Worm (Caenorhabditis elegans): Measurements from ENCODE around the gene nhr-222.
A peak's percentile ranks its signal among the peaks of the same experiment; 100 is the strongest.

Gene nhr-222

ce11 chrV:3543344-3543743 lies at the start of gene nhr-222:
nhr-222 (minus strand) TSS chrV:3543444.
- no peak for TF ChIP-seq ets-7 (tag; optimal IDR thresholded peaks at IDR 0.05)
- no peak for TF ChIP-seq ceh-13 (GFP tag; optimal IDR thresholded peaks at IDR 0.05)
- no peak for TF ChIP-seq hmbx-1 (tag; optimal IDR thresholded peaks at IDR 0.05)
- no peak for TF ChIP-seq sea-1 (GFP tag; conservative IDR thresholded peaks at IDR 0.05)
- TF ChIP-seq flt-1 (GFP tag; IDR thresholded peaks at IDR 0.05): no peak
- no peak for TF ChIP-seq ceh-36 (tag; optimal IDR thresholded peaks at IDR 0.05)
- TF ChIP-seq tbx-11 (GFP tag; IDR thresholded peaks at IDR 0.05): no peak
- TF ChIP-seq scrt-1 (GFP tag; IDR thresholded peaks at IDR 0.05): no peak

DNA sequence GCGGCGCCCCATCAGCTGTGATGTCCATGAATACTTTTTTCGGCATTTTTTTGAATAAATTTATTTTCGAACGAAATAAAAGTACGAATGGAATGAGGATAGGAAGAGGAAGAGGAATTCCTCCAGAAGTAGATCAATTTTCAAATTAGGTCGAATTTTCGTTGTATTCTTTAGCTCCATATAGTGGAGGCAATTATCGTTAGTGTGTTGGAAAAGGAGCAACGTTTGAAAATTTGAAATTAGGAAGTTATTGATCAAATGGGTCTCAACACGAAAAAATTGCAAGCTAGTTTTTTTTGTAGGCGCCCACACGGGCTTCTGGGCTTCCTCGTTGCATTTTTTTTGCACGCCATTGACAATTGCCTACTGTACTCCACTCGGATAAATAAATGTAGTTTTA lies 48.9 kb upstream of the nhr-222 start, which contains the start of gene T22F3.12:
Gene T22F3.12, minus strand, starts transcription at position 101 of the 400 bp plus-strand sequence.
- TF ChIP-seq tbx-37 (GFP tag; conservative IDR thresholded peaks at IDR 0.05) (no peak), ceh-36 (tag; optimal IDR thresholded peaks at IDR 0.05) (no peak), ama-1 (optimal IDR thresholded peaks at IDR 0.05) (no peak), hnd-1 (tag; optimal IDR thresholded peaks at IDR 0.05) (no peak), aly-1 (tag; optimal IDR thresholded peaks at IDR 0.05) (no peak), pes-1 (GFP tag; IDR thresholded peaks at IDR 0.05) (no peak), hmbx-1 (tag; optimal IDR thresholded peaks at IDR 0.05) (no peak), ceh-13 (GFP tag; optimal IDR thresholded peaks at IDR 0.05) (no peak), tbx-11 (GFP tag; IDR thresholded peaks at IDR 0.05) (no peak), sea-1 (GFP tag; conservative IDR thresholded peaks at IDR 0.05) (no peak), tra-4 (tag; optimal IDR thresholded peaks at IDR 0.05) (no peak)

- TF ChIP-seq hmg-4 (GFP tag; optimal IDR thresholded peaks at IDR 0.05) (no peak), pes-1 (GFP tag; IDR thresholded peaks at IDR 0.05) (0 out of 2 replicates have a peak, but pooled peaks have one; percentile 23)
These were observed 45.0 kb upstream of the nhr-222 start for ce11 chrV:3588223-3588622.

- TF ChIP-seq pes-1 (GFP tag; IDR thresholded peaks at IDR 0.05): peak; percentile 84
- TF ChIP-seq scrt-1 (GFP tag; IDR thresholded peaks at IDR 0.05): peak; percentile 45; the same call in 1 of the 2 replicates
- TF ChIP-seq hmg-4 (GFP tag; optimal IDR thresholded peaks at IDR 0.05): peak; percentile 61
- peak; percentile 59 for TF ChIP-seq F13C5.2 (tag; optimal IDR thresholded peaks at IDR 0.05)
- TF ChIP-seq tbx-11 (GFP tag; IDR thresholded peaks at IDR 0.05): peak; percentile 55; the same call in 1 of the 2 replicates
- TF ChIP-seq ceh-13 (GFP tag; optimal IDR thresholded peaks at IDR 0.05): no peak
- no peak for TF ChIP-seq aly-1 (tag; optimal IDR thresholded peaks at IDR 0.05)
- TF ChIP-seq hnd-1 (tag; optimal IDR thresholded peaks at IDR 0.05): peak; percentile 28
- TF ChIP-seq sea-1 (GFP tag; conservative IDR thresholded peaks at IDR 0.05): peak; percentile 68; the same call in 1 of the 2 replicates
- TF ChIP-seq B0310.2 (tag; optimal IDR thresholded peaks at IDR 0.05): peak; percentile 52
- peak; percentile 60 for TF ChIP-seq ceh-36 (tag; optimal IDR thresholded peaks at IDR 0.05)
These were observed 44.4 kb upstream of the nhr-222 start for ce11 chrV:3587633-3588032.

DNA sequence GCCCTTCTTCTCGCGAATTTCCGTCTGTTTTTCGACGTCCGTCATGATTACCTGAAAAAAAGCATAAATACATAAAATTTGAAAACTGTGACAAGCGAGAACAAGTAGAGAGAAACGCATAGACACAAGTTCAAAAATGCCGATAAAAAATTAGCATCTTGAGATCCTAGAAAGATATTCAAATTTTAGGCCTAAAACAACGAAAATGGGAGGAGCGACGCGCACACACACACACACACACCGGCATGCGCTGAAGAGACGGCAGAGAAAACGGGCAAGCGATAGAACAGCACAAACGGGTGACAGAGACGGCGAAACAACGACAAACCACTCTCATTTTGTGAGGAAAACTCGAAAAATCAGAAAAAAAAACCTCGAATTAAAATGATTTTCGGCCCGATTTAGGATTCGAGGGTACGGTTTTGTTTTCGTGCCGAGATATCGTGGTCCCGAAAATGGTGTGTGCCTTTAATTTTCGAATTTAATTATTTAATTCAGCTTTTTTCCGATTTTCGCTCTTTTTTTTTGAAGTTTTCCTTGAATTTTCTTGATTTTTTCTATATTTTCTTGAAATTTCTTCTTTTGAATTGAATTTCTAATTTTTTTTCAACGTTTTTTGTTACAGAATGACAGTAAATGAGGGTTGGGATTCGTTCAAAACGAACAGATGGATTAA lies 42.9 kb upstream of the nhr-222 start, which contains the start of the genes rpl-11.1 and T22F3.2:
Gene rpl-11.1, minus strand, starts transcription at position 51 of the 676 bp plus-strand sequence.
Gene T22F3.2, plus strand, starts transcription at position 626 of the 676 bp plus-strand sequence.
- peak; percentile 6 for TF ChIP-seq hmg-4 (GFP tag; optimal IDR thresholded peaks at IDR 0.05)
- no peak for TF ChIP-seq scrt-1 (GFP tag; IDR thresholded peaks at IDR 0.05)

DNA sequence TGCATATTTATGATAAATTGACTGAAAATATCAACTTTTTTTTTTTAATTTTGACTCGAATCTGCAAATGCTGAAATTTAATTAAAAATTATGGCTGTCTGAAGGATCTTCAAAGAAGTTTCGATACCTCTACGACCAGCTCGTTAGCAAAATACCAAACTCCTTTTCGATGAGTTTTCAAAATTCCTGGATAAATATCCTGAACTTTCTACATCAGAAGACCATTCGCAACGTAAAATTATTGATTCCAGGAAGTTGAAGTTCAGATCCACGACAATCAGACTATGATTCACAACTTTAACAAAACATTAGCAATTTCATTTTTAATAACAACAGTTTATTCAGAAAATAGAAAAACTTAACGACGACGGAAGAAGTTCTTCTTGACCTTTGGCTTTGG lies 41.8 kb upstream of the nhr-222 start:
- TF ChIP-seq B0310.2 (tag; optimal IDR thresholded peaks at IDR 0.05): no peak
- no peak for TF ChIP-seq tbx-37 (GFP tag; conservative IDR thresholded peaks at IDR 0.05)
- no peak for TF ChIP-seq ceh-13 (GFP tag; optimal IDR thresholded peaks at IDR 0.05)
- no peak for TF ChIP-seq ets-7 (tag; optimal IDR thresholded peaks at IDR 0.05)
- no peak for TF ChIP-seq aly-1 (tag; optimal IDR thresholded peaks at IDR 0.05)
- no peak for TF ChIP-seq scrt-1 (GFP tag; IDR thresholded peaks at IDR 0.05)
- TF ChIP-seq hnd-1 (tag; optimal IDR thresholded peaks at IDR 0.05): no peak
- no peak for TF ChIP-seq flt-1 (GFP tag; IDR thresholded peaks at IDR 0.05)
- no peak for TF ChIP-seq hmg-4 (GFP tag; optimal IDR thresholded peaks at IDR 0.05)
- TF ChIP-seq ceh-36 (tag; optimal IDR thresholded peaks at IDR 0.05): no peak
- no peak for TF ChIP-seq F13C5.2 (tag; optimal IDR thresholded peaks at IDR 0.05)
- no peak for TF ChIP-seq sea-1 (GFP tag; conservative IDR thresholded peaks at IDR 0.05)
- TF ChIP-seq hmbx-1 (tag; optimal IDR thresholded peaks at IDR 0.05): no peak
- TF ChIP-seq tbx-11 (GFP tag; IDR thresholded peaks at IDR 0.05): no peak

ce11 chrV:3583622-3584021 lies 40.4 kb upstream of the nhr-222 start:
- no peak for TF ChIP-seq pes-1 (GFP tag; IDR thresholded peaks at IDR 0.05)
- no peak for TF ChIP-seq ama-1 (optimal IDR thresholded peaks at IDR 0.05)
- no peak for TF ChIP-seq F13C5.2 (tag; optimal IDR thresholded peaks at IDR 0.05)
- TF ChIP-seq aly-1 (tag; optimal IDR thresholded peaks at IDR 0.05): no peak
- no peak for TF ChIP-seq hnd-1 (tag; optimal IDR thresholded peaks at IDR 0.05)
- TF ChIP-seq ets-7 (tag; optimal IDR thresholded peaks at IDR 0.05): no peak
- no peak for TF ChIP-seq ceh-13 (GFP tag; optimal IDR thresholded peaks at IDR 0.05)
- no peak for TF ChIP-seq ceh-36 (tag; optimal IDR thresholded peaks at IDR 0.05)
- no peak for TF ChIP-seq hmg-4 (GFP tag; optimal IDR thresholded peaks at IDR 0.05)
- TF ChIP-seq scrt-1 (GFP tag; IDR thresholded peaks at IDR 0.05): no peak
- TF ChIP-seq flt-1 (GFP tag; IDR thresholded peaks at IDR 0.05): no peak
- no peak for TF ChIP-seq sea-1 (GFP tag; conservative IDR thresholded peaks at IDR 0.05)
- no peak for TF ChIP-seq tbx-11 (GFP tag; IDR thresholded peaks at IDR 0.05)
- TF ChIP-seq tra-4 (tag; optimal IDR thresholded peaks at IDR 0.05): no peak
- TF ChIP-seq hmbx-1 (tag; optimal IDR thresholded peaks at IDR 0.05): no peak
- TF ChIP-seq tbx-37 (GFP tag; conservative IDR thresholded peaks at IDR 0.05): no peak
- no peak for TF ChIP-seq B0310.2 (tag; optimal IDR thresholded peaks at IDR 0.05)

ce11 chrV:3582671-3583070 lies 39.4 kb upstream of the nhr-222 start:
- no peak for TF ChIP-seq ets-7 (tag; optimal IDR thresholded peaks at IDR 0.05)
- no peak for TF ChIP-seq tbx-37 (GFP tag; conservative IDR thresholded peaks at IDR 0.05)
- TF ChIP-seq hmbx-1 (tag; optimal IDR thresholded peaks at IDR 0.05): no peak
- TF ChIP-seq tbx-11 (GFP tag; IDR thresholded peaks at IDR 0.05): no peak

All from whole organism, early embryonic.